Worm (Caenorhabditis elegans) whole organism, L4 larva: Measurements from ENCODE around the gene F20G2.6.

Source experiments
- F10B5.3 ChIP-seq: sonication (generic microtip); optimal IDR thresholded peaks from 2 replicates; lab custom pipeline; 2016; ENCODE audit warnings: mild to moderate bottlenecking, missing genetic modification characterization, missing compliant biosample characterization
- R02D3.7 ChIP-seq: fragments of 150-350 bp; sonication (generic microtip); optimal IDR thresholded peaks from 3 replicates; lab custom pipeline; 2014; ENCODE audit warnings: missing biosample characterization, missing genetic modification characterization
- Y105C5A.15 ChIP-seq: fragments of 200-800 bp; sonication (Bioruptor generic); IDR thresholded peaks from 2 replicates; pipeline ENCODE4 v1.3.6; 2022; ENCODE audit warnings: missing genetic modification characterization, missing compliant biosample characterization
- Y75B8A.6 ChIP-seq: fragments of 200-800 bp; sonication (Bioruptor generic); IDR thresholded peaks from 2 replicates; pipeline ENCODE4 v1.3.6; 2022; ENCODE audit warnings: missing genetic modification reagents, missing genetic modification characterization, missing compliant biosample characterization
- aha-1 ChIP-seq: fragments of 150-350 bp; peaks from one replicate; lab custom pipeline; 2014; ENCODE audit warnings: missing biosample characterization, missing genetic modification characterization
- arid-1 ChIP-seq: fragments of 200-800 bp; sonication (Bioruptor generic); conservative IDR thresholded peaks from 2 replicates; pipeline ENCODE4 v1.3.6; 2022; ENCODE audit warnings: missing genetic modification reagents, missing genetic modification characterization, missing compliant biosample characterization
- cey-2 ChIP-seq: sonication (generic microtip); optimal IDR thresholded peaks from 3 replicates; lab custom pipeline; 2017; ENCODE audit warnings: missing genetic modification characterization, mild to moderate bottlenecking, missing compliant biosample characterization, antibody characterized with exemption, borderline replicate concordance; ENCODE audit not compliant: insufficient read depth
- daf-16 ChIP-seq, 3 experiments: sonication (generic microtip); optimal IDR thresholded peaks; 2 replicates each; lab custom pipeline; 2016 to 2017; ENCODE audit warnings: missing genetic modification characterization in 3 of 3, missing genetic modification reagents in 3 of 3, mild to moderate bottlenecking in 2 of 3, missing compliant biosample characterization in 2 of 3, missing biosample characterization in 1 of 3, moderate library complexity in 1 of 3
- daf-19 ChIP-seq: fragments of 200-800 bp; sonication (Bioruptor generic); conservative IDR thresholded peaks from 2 replicates; pipeline ENCODE4 v1.3.6; 2022; ENCODE audit warnings: missing genetic modification characterization, missing compliant biosample characterization
- dmd-6 ChIP-seq: fragments of 200-800 bp; sonication (Bioruptor generic); IDR thresholded peaks from 2 replicates; pipeline ENCODE4 v1.3.6; 2022; ENCODE audit warnings: missing genetic modification reagents, missing genetic modification characterization, missing compliant biosample characterization
- dmd-9 ChIP-seq: fragments of 200-800 bp; sonication (Bioruptor generic); IDR thresholded peaks from 2 replicates; pipeline ENCODE4 v1.3.6; 2022; ENCODE audit warnings: missing genetic modification reagents, missing genetic modification characterization, missing compliant biosample characterization
- dpl-1 ChIP-seq: fragments of 150-350 bp; optimal IDR thresholded peaks from 2 replicates; lab custom pipeline; 2014; ENCODE audit warnings: missing biosample characterization, missing genetic modification reagents, missing genetic modification characterization
- duxl-1 ChIP-seq: sonication (generic microtip); optimal IDR thresholded peaks from 2 replicates; lab custom pipeline; 2016; ENCODE audit warnings: mild to moderate bottlenecking, missing genetic modification characterization, moderate library complexity, missing compliant biosample characterization; ENCODE audit not compliant: poor library complexity
- egl-27 ChIP-seq: sonication (generic microtip); optimal IDR thresholded peaks from 3 replicates; lab custom pipeline; 2017; ENCODE audit warnings: missing biosample characterization, missing genetic modification reagents, missing genetic modification characterization
- hlh-11 ChIP-seq: fragments of 200-800 bp; sonication (Bioruptor generic); optimal IDR thresholded peaks from 2 replicates; lab custom pipeline; 2018; ENCODE audit warnings: mild to moderate bottlenecking, missing genetic modification characterization, missing compliant biosample characterization
- hlh-30 ChIP-seq: sonication (generic microtip); optimal IDR thresholded peaks from 2 replicates; lab custom pipeline; 2017; ENCODE audit warnings: antibody characterized with exemption, mild to moderate bottlenecking, missing genetic modification characterization, missing compliant biosample characterization; ENCODE audit not compliant: insufficient read depth
- lin-1 ChIP-seq: fragments of 200-800 bp; sonication (Bioruptor generic); IDR thresholded peaks from 2 replicates; pipeline ENCODE4 v1.3.6; 2022; ENCODE audit warnings: missing genetic modification reagents, missing genetic modification characterization, missing compliant biosample characterization
- lir-3 ChIP-seq: sonication (generic microtip); optimal IDR thresholded peaks from 2 replicates; lab custom pipeline; 2016; ENCODE audit warnings: mild to moderate bottlenecking, missing genetic modification characterization, missing compliant biosample characterization
- mep-1 ChIP-seq: fragments of 150-350 bp; sonication (generic microtip); optimal IDR thresholded peaks from 3 replicates; lab custom pipeline; 2014; ENCODE audit warnings: missing biosample characterization, missing genetic modification characterization
- mxl-3 ChIP-seq: fragments of 200-800 bp; sonication (Bioruptor generic); optimal IDR thresholded peaks from 2 replicates; lab custom pipeline; 2018; ENCODE audit warnings: mild to moderate bottlenecking, missing genetic modification characterization, missing compliant biosample characterization
- nhr-11 ChIP-seq: fragments of 150-350 bp; optimal IDR thresholded peaks from 2 replicates; lab custom pipeline; 2014; ENCODE audit warnings: missing biosample characterization, missing genetic modification characterization
- nhr-28 ChIP-seq: fragments of 150-350 bp; optimal IDR thresholded peaks from 2 replicates; lab custom pipeline; 2014; ENCODE audit warnings: missing biosample characterization, missing genetic modification characterization
- nhr-76 ChIP-seq: fragments of 150-350 bp; optimal IDR thresholded peaks from 2 replicates; lab custom pipeline; 2014; ENCODE audit warnings: missing biosample characterization, missing genetic modification characterization
- nhr-77 ChIP-seq: fragments of 150-350 bp; optimal IDR thresholded peaks from 2 replicates; lab custom pipeline; 2014; ENCODE audit warnings: missing biosample characterization, missing genetic modification characterization
- pha-4 ChIP-seq, 2 experiments: fragments of 150-350 bp in 1 of 2; fragments of 200-800 bp in 1 of 2; sonication (Bioruptor generic) in 1 of 2; IDR thresholded peaks in 1 of 2; optimal IDR thresholded peaks in 1 of 2; 2 replicates each; pipeline versions ENCODE4 v1.3.6 to Lab custom; 2014 to 2022; ENCODE audit warnings: missing genetic modification characterization in 2 of 2, missing genetic modification reagents in 2 of 2, missing biosample characterization in 1 of 2, missing compliant biosample characterization in 1 of 2
- php-3 ChIP-seq: fragments of 200-800 bp; sonication (Bioruptor generic); IDR thresholded peaks from 2 replicates; pipeline ENCODE4 v1.3.6; 2022; ENCODE audit warnings: missing genetic modification reagents, missing genetic modification characterization, missing compliant biosample characterization
- pqm-1 ChIP-seq: sonication (generic microtip); optimal IDR thresholded peaks from 2 replicates; lab custom pipeline; 2017; ENCODE audit warnings: missing biosample characterization, missing genetic modification characterization
- set-16 ChIP-seq: fragments of 200-800 bp; sonication (Bioruptor generic); IDR thresholded peaks from 2 replicates; pipeline ENCODE4 v1.3.6; 2022; ENCODE audit warnings: missing genetic modification reagents, missing genetic modification characterization, missing compliant biosample characterization
- unc-39 ChIP-seq: sonication (generic microtip); optimal IDR thresholded peaks from 2 replicates; lab custom pipeline; 2017; ENCODE audit warnings: missing biosample characterization, missing genetic modification characterization
- unc-62 ChIP-seq, 3 experiments: fragments of 150-350 bp in 1 of 3; sonication (generic microtip); optimal IDR thresholded peaks in 2 of 3; peaks in 1 of 3; 1 replicate in 1 of 3; 2 replicates in 2 of 3; lab custom pipeline; 2014 to 2017; ENCODE audit warnings: missing biosample characterization in 3 of 3, missing genetic modification characterization in 3 of 3, missing genetic modification reagents in 3 of 3, missing genotype in 1 of 3
- zfp-2 ChIP-seq: sonication (generic microtip); optimal IDR thresholded peaks from 2 replicates; lab custom pipeline; 2016; ENCODE audit warnings: mild to moderate bottlenecking, missing genetic modification characterization, missing compliant biosample characterization
- ztf-11 ChIP-seq: fragments of 150-350 bp; optimal IDR thresholded peaks from 2 replicates; lab custom pipeline; 2014; ENCODE audit warnings: missing biosample characterization, missing genetic modification characterization

The F20G2.6 gene

ce11 chrV:13744901-13745300 is 18.0 kb upstream of the F20G2.6 start, which contains the start of gene F35E12.9 (continued):
- no peak for TF ChIP-seq nhr-76
- no peak for TF ChIP-seq duxl-1 (tag; lab: Kevin White, UChicago)
- no peak for TF ChIP-seq dpl-1

DNA sequence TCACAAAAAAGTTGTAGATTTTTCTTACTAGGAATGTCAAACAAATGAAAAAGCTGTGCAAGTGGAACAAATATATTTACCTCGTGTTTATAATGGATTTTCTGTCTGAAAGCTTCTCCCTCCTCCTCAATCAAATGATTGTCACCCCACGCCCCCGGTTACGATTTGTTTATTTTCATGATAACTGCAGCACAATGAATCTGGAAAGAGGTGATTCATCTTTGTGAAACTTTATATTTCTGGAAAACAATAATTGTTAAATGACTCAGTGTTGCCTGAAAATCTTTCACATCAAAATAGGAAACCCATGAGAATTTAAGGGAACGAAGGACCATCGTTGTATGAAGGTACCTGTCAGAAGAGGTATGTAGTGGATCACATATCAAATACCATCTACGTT is 14.2 kb upstream of the F20G2.6 start, which contains the start of gene F35E12.10:
TSS of gene F35E12.10 (minus strand) at position 101 of the 400 bp plus-strand sequence.
- peak; percentile 69 for TF ChIP-seq aha-1
- TF ChIP-seq Y75B8A.6 (GFP tag; lab: Robert Waterston, UW), result no peak
- TF ChIP-seq pha-4 (GFP tag; IDR thresholded peaks at IDR 0.05; lab: Robert Waterston, UW), result no peak
- TF ChIP-seq pha-4 (tag; optimal IDR thresholded peaks at IDR 0.05; lab: Kevin White, UChicago), result no peak
- no peak for TF ChIP-seq R02D3.7
- no peak for TF ChIP-seq ztf-11 (tag; lab: Kevin White, UChicago)
- TF ChIP-seq nhr-76, result no peak
- TF ChIP-seq dmd-9 (GFP tag; lab: Robert Waterston, UW), result no peak
- peak in 1 of 2 experiments; percentile 37 for TF ChIP-seq unc-62 (GFP tag; optimal IDR thresholded peaks at IDR 0.05 in 1 of 2; lab: Kevin White, UChicago)
- no peak for TF ChIP-seq unc-62 (tag; optimal IDR thresholded peaks at IDR 0.05; lab: Kevin White, UChicago)
- no peak for TF ChIP-seq hlh-30 (tag; lab: Kevin White, UChicago)

ce11 chrV:13751811-13752210 is 11.1 kb upstream of the F20G2.6 start, which contains the start of gene cld-9:
Gene cld-9 (minus strand): TSS chrV:13751891.
- TF ChIP-seq daf-16 (GFP tag; optimal IDR thresholded peaks at IDR 0.05; lab: Kevin White, UChicago) (no peak), daf-16 (tag; optimal IDR thresholded peaks at IDR 0.05; lab: Kevin White, UChicago) (peak; percentile 63), nhr-28 (tag; lab: Kevin White, UChicago) (peak; percentile 0), nhr-11 (tag; lab: Kevin White, UChicago) (no peak), lir-3 (tag; lab: Kevin White, UChicago) (no peak), daf-19 (no peak), pqm-1 (tag; lab: Kevin White, UChicago) (peak; percentile 51), Y105C5A.15 (GFP tag; lab: Robert Waterston, UW) (no peak), hlh-11 (tag; lab: Kevin White, UChicago) (peak; percentile 7), zfp-2 (tag; lab: Kevin White, UChicago) (no peak), php-3 (0 out of 2 replicates have a peak, but pooled peaks have one; percentile 30), nhr-77 (peak; percentile 28), dmd-6 (peak; percentile 65), mxl-3 (GFP tag; lab: Kevin White, UChicago) (no peak)

ce11 chrV:13753481-13753880 is 9.4 kb upstream of the F20G2.6 start, which contains the start of gene F20G2.1:
Gene F20G2.1 (minus strand): TSS chrV:13753581.
- TF ChIP-seq unc-39 (tag; lab: Kevin White, UChicago), result no peak
- no peak for TF ChIP-seq cey-2 (tag; lab: Kevin White, UChicago)
- TF ChIP-seq mep-1 (tag; lab: Kevin White, UChicago), result no peak
- TF ChIP-seq R02D3.7, result no peak
- TF ChIP-seq F10B5.3 (tag; lab: Kevin White, UChicago), result no peak
- TF ChIP-seq ztf-11 (tag; lab: Kevin White, UChicago), result no peak
- TF ChIP-seq daf-19, result no peak
- TF ChIP-seq arid-1 (GFP tag; lab: Robert Waterston, UW), result no peak
- no peak for TF ChIP-seq egl-27 (tag; lab: Kevin White, UChicago)
- TF ChIP-seq lin-1 (GFP tag; lab: Robert Waterston, UW), result no peak
- no peak for TF ChIP-seq set-16 (GFP tag; lab: Robert Waterston, UW)
